Fruit fly (Drosophila melanogaster): ENCODE data around the gene btn.

Gene btn

DNA sequence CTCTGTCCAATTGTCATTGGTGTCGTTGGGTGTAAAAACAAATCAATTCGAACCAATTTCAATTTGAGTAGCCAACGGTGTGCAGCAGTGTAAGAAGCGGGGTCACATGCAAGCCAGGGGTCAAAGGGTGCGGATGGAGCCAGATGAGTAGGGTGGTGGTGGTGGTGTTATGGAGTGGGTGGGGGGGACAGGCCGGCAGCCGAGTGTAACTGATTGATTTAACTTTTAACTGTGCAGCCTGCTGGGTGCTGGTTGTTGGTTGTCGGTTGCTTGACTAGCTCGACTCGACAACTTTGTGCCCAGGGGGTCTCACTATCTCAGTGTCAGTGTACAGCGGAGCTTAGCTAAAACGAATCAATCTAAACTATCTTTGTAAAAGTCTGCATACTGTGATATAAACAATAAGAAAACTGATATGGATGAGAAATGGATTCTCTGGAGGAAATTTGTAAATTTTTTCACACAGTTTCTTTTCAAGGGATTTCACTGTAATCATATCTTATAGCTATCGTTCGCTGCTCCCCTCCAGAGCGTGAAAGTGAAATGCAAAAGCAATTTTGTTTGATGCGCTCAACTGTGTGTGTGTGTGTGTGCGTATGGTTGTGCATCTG lies 11.0 kb upstream of the btn start (continued):
- TF ChIP-seq CG9437 (GFP tag; optimal IDR thresholded peaks at IDR 0.05) (no peak), Rfx (GFP tag; IDR thresholded peaks at IDR 0.05) (peak; percentile 67), oc (tag; optimal IDR thresholded peaks at IDR 0.05) (peak; percentile 86), Dip2 (GFP tag; IDR thresholded peaks at IDR 0.05) (no peak), CG10147 (GFP tag; optimal IDR thresholded peaks at IDR 0.05) (no peak), Ptx1 (GFP tag; IDR thresholded peaks at IDR 0.05) (peak; percentile 82), Dbx (GFP tag; IDR thresholded peaks at IDR 0.05) (peak; percentile 55; the same call in 1 of the 3 replicates), abd-A (tag; optimal IDR thresholded peaks at IDR 0.05) (no peak), CG13624 (GFP tag; optimal IDR thresholded peaks at IDR 0.05) (peak; percentile 0), pum (GFP tag; optimal IDR thresholded peaks at IDR 0.05) (peak; percentile 75), CG31441 (GFP tag; IDR thresholded peaks at IDR 0.05) (no peak), CG30020 (tag; optimal IDR thresholded peaks at IDR 0.05) (no peak), Abd-B (GFP tag; optimal IDR thresholded peaks at IDR 0.05) (no peak), hkb (optimal IDR thresholded peaks at IDR 0.05) (no peak), hkb (GFP tag; IDR thresholded peaks at IDR 0.05) (peak; percentile 79), p53 (GFP tag; optimal IDR thresholded peaks at IDR 0.05) (peak; percentile 24), CG14441 (GFP tag; IDR thresholded peaks at IDR 0.05) (peak; percentile 66), CG10654 (GFP tag; optimal IDR thresholded peaks at IDR 0.05) (no peak), scrt (GFP tag; optimal IDR thresholded peaks at IDR 0.05) (no peak), HLH4C (GFP tag; IDR thresholded peaks at IDR 0.05; ENCODE audit: partially characterized antibody) (no peak), CG13424 (tag; optimal IDR thresholded peaks at IDR 0.05) (peak; percentile 79), Hmr (GFP tag; optimal IDR thresholded peaks at IDR 0.05) (peak; percentile 23), salm (tag; optimal IDR thresholded peaks at IDR 0.05) (peak; percentile 69), zfh2 (GFP tag; optimal IDR thresholded peaks at IDR 0.05) (no peak), HLH54F (GFP tag; optimal IDR thresholded peaks at IDR 0.05) (peak; percentile 15), CG8388 (GFP tag; optimal IDR thresholded peaks at IDR 0.05) (peak; percentile 75), hth (optimal IDR thresholded peaks at IDR 0.05) (no peak), CHES-1-like (GFP tag; optimal IDR thresholded peaks at IDR 0.05) (no peak), CG10209 (GFP tag; optimal IDR thresholded peaks at IDR 0.05) (peak; percentile 55), stwl (tag; optimal IDR thresholded peaks at IDR 0.05) (no peak), ssp (GFP tag; IDR thresholded peaks at IDR 0.05) (peak; percentile 74), NFAT (GFP tag; IDR thresholded peaks at IDR 0.05) (0 out of 2 replicates have a peak, but pooled peaks have one; percentile 21), E2f2 (GFP tag; IDR thresholded peaks at IDR 0.05) (peak; percentile 38; the same call in 1 of the 2 replicates), nom (GFP tag; optimal IDR thresholded peaks at IDR 0.05) (no peak), Adf1 (GFP tag; IDR thresholded peaks at IDR 0.05) (no peak), CG7963 (GFP tag; IDR thresholded peaks at IDR 0.05; ENCODE audit: partially characterized antibody) (no peak), Doc2 (GFP tag; IDR thresholded peaks at IDR 0.05) (peak; percentile 46; the same call in 1 of the 2 replicates), luna (GFP tag; optimal IDR thresholded peaks at IDR 0.05) (no peak), CG2202 (tag; optimal IDR thresholded peaks at IDR 0.05) (peak; percentile 55), Bgb (GFP tag; IDR thresholded peaks at IDR 0.05; ENCODE audit: partially characterized antibody) (no peak), CG9876 (GFP tag; optimal IDR thresholded peaks at IDR 0.05) (peak; percentile 31), Oaz (GFP tag; IDR thresholded peaks at IDR 0.05) (no peak; the same call in 1 of the 2 replicates), CG7372 (GFP tag; IDR thresholded peaks at IDR 0.05) (0 out of 2 replicates have a peak, but pooled peaks have one; percentile 37), pzg (GFP tag; optimal IDR thresholded peaks at IDR 0.05) (no peak), Kr (GFP tag; optimal IDR thresholded peaks at IDR 0.05) (no peak), C15 (GFP tag; IDR thresholded peaks at IDR 0.05) (no peak), dysf (GFP tag; IDR thresholded peaks at IDR 0.05) (peak; percentile 81), CG6254 (GFP tag; optimal IDR thresholded peaks at IDR 0.05) (no peak), lilli (GFP tag; optimal IDR thresholded peaks at IDR 0.05) (peak; percentile 55), CG4424 (GFP tag; optimal IDR thresholded peaks at IDR 0.05) (no peak), fd102C (GFP tag; optimal IDR thresholded peaks at IDR 0.05) (no peak)

Measured in whole organism, embryonic.